Worm (Caenorhabditis elegans): Measurements from ENCODE around the gene D1079.1.

D1079.1 gene

ce11 chrX:4440641-4441040 lies 37.7 kb downstream of the D1079.1 start, which contains the start of gene F15A8.1:
F15A8.1 (plus strand) TSS chrX:4440941.
- TF ChIP-seq tra-4 (tag; optimal IDR thresholded peaks at IDR 0.05) (no peak), pes-1 (GFP tag; IDR thresholded peaks at IDR 0.05) (no peak), tbx-37 (GFP tag; conservative IDR thresholded peaks at IDR 0.05) (no peak), hmg-4 (GFP tag; optimal IDR thresholded peaks at IDR 0.05) (no peak), ceh-13 (GFP tag; optimal IDR thresholded peaks at IDR 0.05) (no peak), B0310.2 (tag; optimal IDR thresholded peaks at IDR 0.05) (no peak), ama-1 (optimal IDR thresholded peaks at IDR 0.05) (no peak), ets-7 (tag; optimal IDR thresholded peaks at IDR 0.05) (no peak), aly-1 (tag; optimal IDR thresholded peaks at IDR 0.05) (no peak), ceh-36 (tag; optimal IDR thresholded peaks at IDR 0.05) (no peak), F13C5.2 (tag; optimal IDR thresholded peaks at IDR 0.05) (no peak), scrt-1 (GFP tag; IDR thresholded peaks at IDR 0.05) (no peak)

DNA sequence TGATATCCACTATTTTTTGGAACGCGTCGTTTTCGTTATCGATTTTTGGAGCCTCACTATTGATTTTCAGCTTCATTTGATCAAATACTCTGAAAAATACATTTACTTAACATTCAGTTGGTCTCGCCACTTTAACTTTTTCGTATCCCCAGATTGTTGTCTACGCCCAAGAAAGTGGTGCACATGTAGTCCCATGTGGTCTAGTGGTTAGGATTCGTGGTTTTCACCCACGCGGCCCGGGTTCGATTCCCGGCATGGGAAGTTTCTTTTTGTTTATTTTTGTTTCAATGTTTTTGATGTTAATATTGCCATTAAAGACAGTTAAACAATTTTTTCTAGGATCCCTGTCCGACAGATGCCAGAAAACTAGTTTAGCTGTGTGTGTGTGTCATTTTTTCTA lies 41.1 kb downstream of the D1079.1 start:
- peak; percentile 64 for TF ChIP-seq hnd-1 (tag; optimal IDR thresholded peaks at IDR 0.05)
- peak; percentile 88 for TF ChIP-seq flt-1 (GFP tag; IDR thresholded peaks at IDR 0.05)
- TF ChIP-seq hmg-4 (GFP tag; optimal IDR thresholded peaks at IDR 0.05), result peak; percentile 67
- TF ChIP-seq ets-7 (tag; optimal IDR thresholded peaks at IDR 0.05), result no peak
- peak; percentile 58 for TF ChIP-seq ceh-13 (GFP tag; optimal IDR thresholded peaks at IDR 0.05)
- TF ChIP-seq tra-4 (tag; optimal IDR thresholded peaks at IDR 0.05), result peak; percentile 2
- TF ChIP-seq pes-1 (GFP tag; IDR thresholded peaks at IDR 0.05), result peak; percentile 90
- peak; percentile 55 for TF ChIP-seq hmbx-1 (tag; optimal IDR thresholded peaks at IDR 0.05)
- peak; percentile 75 for TF ChIP-seq B0310.2 (tag; optimal IDR thresholded peaks at IDR 0.05)
- TF ChIP-seq tbx-11 (GFP tag; IDR thresholded peaks at IDR 0.05), result peak; percentile 86
- no peak for TF ChIP-seq ama-1 (optimal IDR thresholded peaks at IDR 0.05)
- TF ChIP-seq F13C5.2 (tag; optimal IDR thresholded peaks at IDR 0.05), result peak; percentile 87
- TF ChIP-seq scrt-1 (GFP tag; IDR thresholded peaks at IDR 0.05), result peak; percentile 78
- peak; percentile 85 for TF ChIP-seq sea-1 (GFP tag; conservative IDR thresholded peaks at IDR 0.05)
- peak; percentile 86 for TF ChIP-seq tbx-37 (GFP tag; conservative IDR thresholded peaks at IDR 0.05)
- TF ChIP-seq ceh-36 (tag; optimal IDR thresholded peaks at IDR 0.05), result peak; percentile 62
- TF ChIP-seq aly-1 (tag; optimal IDR thresholded peaks at IDR 0.05), result peak; percentile 70

DNA sequence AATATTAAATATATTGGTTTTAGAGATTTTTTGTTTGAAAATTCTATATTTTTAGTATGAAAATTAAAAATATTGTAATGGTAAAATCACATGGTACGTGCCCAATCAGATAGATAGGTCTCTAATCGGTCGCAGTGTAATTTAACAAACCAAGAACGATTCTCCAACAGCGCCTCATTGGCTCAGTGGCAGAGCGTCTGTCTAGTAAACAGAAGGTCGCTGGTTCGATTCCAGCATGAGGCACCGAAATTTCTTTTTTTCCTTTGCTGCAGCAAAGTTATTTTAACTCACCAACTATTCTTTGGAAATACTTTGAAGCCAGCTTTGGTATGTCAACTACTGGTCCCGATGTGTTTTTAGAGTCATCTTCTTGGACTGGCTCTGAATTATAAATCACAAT lies 41.9 kb downstream of the D1079.1 start:
- no peak for TF ChIP-seq ceh-13 (GFP tag; optimal IDR thresholded peaks at IDR 0.05)
- TF ChIP-seq hmbx-1 (tag; optimal IDR thresholded peaks at IDR 0.05), result no peak
- no peak for TF ChIP-seq hnd-1 (tag; optimal IDR thresholded peaks at IDR 0.05)
- TF ChIP-seq B0310.2 (tag; optimal IDR thresholded peaks at IDR 0.05), result no peak
- 0 out of 2 replicates have a peak, but pooled peaks have one; percentile 35 for TF ChIP-seq scrt-1 (GFP tag; IDR thresholded peaks at IDR 0.05)
- no peak for TF ChIP-seq ets-7 (tag; optimal IDR thresholded peaks at IDR 0.05)
- TF ChIP-seq flt-1 (GFP tag; IDR thresholded peaks at IDR 0.05), result peak; percentile 58
- no peak for TF ChIP-seq ama-1 (optimal IDR thresholded peaks at IDR 0.05)
- TF ChIP-seq F13C5.2 (tag; optimal IDR thresholded peaks at IDR 0.05), result no peak
- TF ChIP-seq aly-1 (tag; optimal IDR thresholded peaks at IDR 0.05), result no peak
- TF ChIP-seq tbx-11 (GFP tag; IDR thresholded peaks at IDR 0.05), result peak; percentile 60; the same call in 1 of the 2 replicates
- TF ChIP-seq sea-1 (GFP tag; conservative IDR thresholded peaks at IDR 0.05), result 0 out of 2 replicates have a peak, but pooled peaks have one; percentile 42
- peak; percentile 78 for TF ChIP-seq pes-1 (GFP tag; IDR thresholded peaks at IDR 0.05)
- no peak for TF ChIP-seq tra-4 (tag; optimal IDR thresholded peaks at IDR 0.05)
- TF ChIP-seq hmg-4 (GFP tag; optimal IDR thresholded peaks at IDR 0.05), result no peak
- no peak for TF ChIP-seq ceh-36 (tag; optimal IDR thresholded peaks at IDR 0.05)
- no peak for TF ChIP-seq tbx-37 (GFP tag; conservative IDR thresholded peaks at IDR 0.05)

DNA sequence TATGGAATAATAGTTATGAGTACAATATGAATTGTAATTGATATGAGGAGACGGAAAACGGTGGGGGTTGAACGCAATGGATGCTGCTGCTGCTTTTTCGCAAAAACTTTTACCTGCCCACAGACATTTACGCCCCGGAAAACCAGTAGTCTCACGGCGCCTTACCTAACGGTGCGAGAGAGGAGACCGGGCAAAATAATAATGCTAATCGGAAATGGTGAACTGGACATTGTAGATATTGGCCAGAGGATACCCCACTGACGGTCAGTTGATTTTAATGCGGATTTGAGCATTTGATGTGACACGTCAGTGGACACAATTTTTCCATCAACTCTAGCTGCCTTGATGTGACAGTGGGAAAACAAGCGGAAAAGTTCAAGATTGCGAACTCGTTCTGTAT lies 45.3 kb downstream of the D1079.1 start, which contains the start of gene mltn-13:
Gene mltn-13 (minus strand): TSS at position 101 of the 400 bp plus-strand sequence.
- TF ChIP-seq aly-1 (tag; optimal IDR thresholded peaks at IDR 0.05), result no peak
- TF ChIP-seq tra-4 (tag; optimal IDR thresholded peaks at IDR 0.05), result no peak
- no peak for TF ChIP-seq ets-7 (tag; optimal IDR thresholded peaks at IDR 0.05)
- TF ChIP-seq sea-1 (GFP tag; conservative IDR thresholded peaks at IDR 0.05), result no peak
- no peak for TF ChIP-seq ceh-36 (tag; optimal IDR thresholded peaks at IDR 0.05)
- no peak for TF ChIP-seq hmg-4 (GFP tag; optimal IDR thresholded peaks at IDR 0.05)
- TF ChIP-seq pes-1 (GFP tag; IDR thresholded peaks at IDR 0.05), result no peak
- no peak for TF ChIP-seq tbx-37 (GFP tag; conservative IDR thresholded peaks at IDR 0.05)
- TF ChIP-seq hnd-1 (tag; optimal IDR thresholded peaks at IDR 0.05), result no peak
- TF ChIP-seq scrt-1 (GFP tag; IDR thresholded peaks at IDR 0.05), result no peak
- no peak for TF ChIP-seq tbx-11 (GFP tag; IDR thresholded peaks at IDR 0.05)
- no peak for TF ChIP-seq F13C5.2 (tag; optimal IDR thresholded peaks at IDR 0.05)
- TF ChIP-seq B0310.2 (tag; optimal IDR thresholded peaks at IDR 0.05), result no peak
- no peak for TF ChIP-seq hmbx-1 (tag; optimal IDR thresholded peaks at IDR 0.05)
- TF ChIP-seq ama-1 (optimal IDR thresholded peaks at IDR 0.05), result no peak
- TF ChIP-seq ceh-13 (GFP tag; optimal IDR thresholded peaks at IDR 0.05), result no peak
- TF ChIP-seq flt-1 (GFP tag; IDR thresholded peaks at IDR 0.05), result no peak

DNA sequence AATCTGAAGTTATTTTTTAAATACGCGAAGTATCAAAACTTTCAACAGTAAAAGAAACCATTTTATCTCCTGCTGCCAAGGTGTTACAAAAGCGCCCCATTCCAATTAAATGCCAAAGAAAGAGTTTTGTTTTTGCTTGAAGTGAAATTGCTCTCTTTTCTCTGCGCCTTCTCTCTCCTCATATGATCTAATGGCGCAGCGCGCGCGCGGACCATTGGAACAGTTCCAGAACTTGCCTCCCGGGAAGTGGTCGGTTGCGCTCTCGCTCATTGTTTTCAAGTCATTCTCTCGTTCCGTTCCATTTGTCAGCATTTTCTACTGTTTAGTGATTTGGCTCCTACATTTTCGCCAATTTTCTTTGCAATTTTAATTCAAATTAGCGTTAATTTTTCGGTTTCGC lies 49.0 kb downstream of the D1079.1 start:
- TF ChIP-seq tbx-11 (GFP tag; IDR thresholded peaks at IDR 0.05) (no peak), tra-4 (tag; optimal IDR thresholded peaks at IDR 0.05) (no peak), pes-1 (GFP tag; IDR thresholded peaks at IDR 0.05) (no peak), sea-1 (GFP tag; conservative IDR thresholded peaks at IDR 0.05) (no peak), ets-7 (tag; optimal IDR thresholded peaks at IDR 0.05) (no peak), flt-1 (GFP tag; IDR thresholded peaks at IDR 0.05) (no peak), ceh-13 (GFP tag; optimal IDR thresholded peaks at IDR 0.05) (no peak), aly-1 (tag; optimal IDR thresholded peaks at IDR 0.05) (no peak), F13C5.2 (tag; optimal IDR thresholded peaks at IDR 0.05) (no peak), hmbx-1 (tag; optimal IDR thresholded peaks at IDR 0.05) (no peak), tbx-37 (GFP tag; conservative IDR thresholded peaks at IDR 0.05) (no peak)

DNA sequence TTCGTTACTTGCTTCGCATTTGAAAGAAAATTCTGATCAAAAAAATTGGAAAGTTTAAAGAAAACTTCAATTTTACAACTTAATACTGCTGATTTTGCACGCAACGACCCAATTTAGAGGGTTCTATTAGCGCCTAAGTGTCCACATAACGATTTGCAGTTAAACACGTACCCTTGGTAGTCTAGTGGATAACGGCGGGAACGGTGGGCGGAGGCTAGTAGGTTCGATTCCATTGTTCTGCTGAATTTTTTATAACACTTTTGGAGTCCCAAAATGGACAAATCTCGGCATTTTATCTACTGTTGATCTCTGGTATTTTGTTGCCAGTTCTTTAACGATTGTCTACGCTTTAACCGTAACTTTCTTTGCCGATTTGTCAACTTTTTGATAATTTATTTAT lies 50.1 kb downstream of the D1079.1 start:
- TF ChIP-seq ets-7 (tag; optimal IDR thresholded peaks at IDR 0.05) (no peak), aly-1 (tag; optimal IDR thresholded peaks at IDR 0.05) (no peak), flt-1 (GFP tag; IDR thresholded peaks at IDR 0.05) (no peak), hmg-4 (GFP tag; optimal IDR thresholded peaks at IDR 0.05) (no peak), tra-4 (tag; optimal IDR thresholded peaks at IDR 0.05) (no peak), hnd-1 (tag; optimal IDR thresholded peaks at IDR 0.05) (no peak), tbx-11 (GFP tag; IDR thresholded peaks at IDR 0.05) (no peak), ceh-36 (tag; optimal IDR thresholded peaks at IDR 0.05) (no peak), F13C5.2 (tag; optimal IDR thresholded peaks at IDR 0.05) (no peak), scrt-1 (GFP tag; IDR thresholded peaks at IDR 0.05) (no peak), pes-1 (GFP tag; IDR thresholded peaks at IDR 0.05) (no peak), ama-1 (optimal IDR thresholded peaks at IDR 0.05) (no peak), sea-1 (GFP tag; conservative IDR thresholded peaks at IDR 0.05) (no peak), hmbx-1 (tag; optimal IDR thresholded peaks at IDR 0.05) (no peak), B0310.2 (tag; optimal IDR thresholded peaks at IDR 0.05) (no peak), ceh-13 (GFP tag; optimal IDR thresholded peaks at IDR 0.05) (no peak), tbx-37 (GFP tag; conservative IDR thresholded peaks at IDR 0.05) (no peak)

Measured in whole organism, early embryonic.